Worm (Caenorhabditis elegans): ENCODE results near the gene sri-72.

- TF ChIP-seq pqm-1 (tag; optimal IDR thresholded peaks at IDR 0.05) (no peak), pat-9 (tag; optimal IDR thresholded peaks at IDR 0.05) (no peak), F13H6.1 (tag; optimal IDR thresholded peaks at IDR 0.05) (no peak), ceh-6 (GFP tag; optimal IDR thresholded peaks at IDR 0.05) (no peak), pros-1 (tag; optimal IDR thresholded peaks at IDR 0.05) (no peak)
These were observed 36.0 kb downstream of the sri-72 start, which contains the start of gene nhr-58 for ce11 chrV:532046-532445.
